Worm (Caenorhabditis elegans): ENCODE measurements around the gene math-22.
A peak's percentile ranks its signal among the peaks of the same experiment; 100 is the strongest.

The math-22 gene

DNA sequence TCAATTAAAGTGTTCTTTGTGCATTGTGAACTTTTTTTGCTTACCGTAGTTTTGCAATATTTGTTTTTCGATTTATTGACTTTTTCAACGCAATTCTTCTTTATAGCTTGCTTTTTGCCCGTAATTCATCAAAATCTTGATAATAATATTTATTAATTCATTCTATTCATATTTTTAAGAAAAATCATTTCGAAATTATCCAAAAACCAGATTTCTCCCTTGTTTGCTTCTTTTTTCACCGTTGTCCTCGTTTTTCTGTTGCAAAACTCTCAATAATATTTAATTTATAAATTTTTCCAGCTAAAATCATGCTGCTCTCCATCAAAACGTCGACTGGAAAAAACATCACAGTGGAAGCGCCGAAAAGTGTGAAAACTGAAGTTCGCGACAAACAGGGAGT is 19.3 kb downstream of the math-22 start, which contains the start of gene F52C6.3:
Gene F52C6.3 (plus strand): TSS at position 301 of the 400 bp plus-strand sequence.
- TF ChIP-seq mdl-1 (tag; optimal IDR thresholded peaks at IDR 0.05) (no peak), fkh-2 (tag; optimal IDR thresholded peaks at IDR 0.05) (no peak), nfya-1 (tag; optimal IDR thresholded peaks at IDR 0.05; ENCODE audit: insufficient read depth) (no peak)

- TF ChIP-seq snpc-4 (tag; optimal IDR thresholded peaks at IDR 0.05) (no peak), zag-1 (tag; optimal IDR thresholded peaks at IDR 0.05) (no peak)
Measured at ce11 chrII:1926162-1926561, 21.0 kb downstream of the math-22 start, which contains the start of gene F52C6.2. Gene F52C6.2 (plus strand): TSS chrII:1926462.

DNA sequence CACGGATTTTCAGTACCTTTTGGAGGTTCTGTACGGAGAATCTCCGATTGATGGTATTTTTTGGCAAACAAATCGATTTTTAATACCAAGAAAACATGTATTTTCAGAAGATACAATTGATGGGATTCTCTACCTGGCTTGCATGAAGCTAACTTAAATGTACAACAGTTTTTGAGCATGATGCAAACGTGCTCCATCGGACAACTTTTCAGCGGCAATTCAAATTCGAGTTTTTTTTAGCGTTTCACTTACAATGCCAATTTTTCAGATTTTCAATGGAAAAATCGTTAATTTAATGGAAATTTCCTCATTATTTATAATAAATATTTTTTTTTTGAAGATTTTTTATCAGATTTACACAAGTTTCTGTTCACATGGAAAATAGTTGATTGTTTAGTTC is 23.4 kb downstream of the math-22 start:
- TF ChIP-seq ztf-11 (tag; optimal IDR thresholded peaks at IDR 0.05) = no peak
- TF ChIP-seq pha-4 (tag; optimal IDR thresholded peaks at IDR 0.05) = no peak
- no peak for TF ChIP-seq daf-12 (tag; optimal IDR thresholded peaks at IDR 0.05)
- no peak for TF ChIP-seq zag-1 (tag; optimal IDR thresholded peaks at IDR 0.05)
- no peak for TF ChIP-seq nhr-11 (tag; optimal IDR thresholded peaks at IDR 0.05)
- no peak for TF ChIP-seq lin-15B (tag; optimal IDR thresholded peaks at IDR 0.05)
- TF ChIP-seq nhr-77 (tag; optimal IDR thresholded peaks at IDR 0.05) = no peak
- no peak for TF ChIP-seq ceh-9 (tag; optimal IDR thresholded peaks at IDR 0.05)
- TF ChIP-seq R02D3.7 (tag; optimal IDR thresholded peaks at IDR 0.05) = no peak
- no peak for TF ChIP-seq egl-27 (tag; optimal IDR thresholded peaks at IDR 0.05)
- TF ChIP-seq lin-39 (tag; optimal IDR thresholded peaks at IDR 0.05) = no peak
- TF ChIP-seq nhr-43 (tag; optimal IDR thresholded peaks at IDR 0.05; ENCODE audit: poor library complexity, severe bottlenecking) = no peak
- no peak for TF ChIP-seq jun-1 (tag; optimal IDR thresholded peaks at IDR 0.05)
- no peak for TF ChIP-seq hmg-11 (tag; optimal IDR thresholded peaks at IDR 0.05)
- TF ChIP-seq ZK546.5 (tag; optimal IDR thresholded peaks at IDR 0.05) = no peak
- no peak for TF ChIP-seq snpc-4 (tag; optimal IDR thresholded peaks at IDR 0.05)
- no peak for TF ChIP-seq pqm-1 (tag; optimal IDR thresholded peaks at IDR 0.05)
- no peak for TF ChIP-seq eor-1 (tag; optimal IDR thresholded peaks at IDR 0.05)
- no peak for TF ChIP-seq lsy-12 (tag; optimal IDR thresholded peaks at IDR 0.05)

ce11 chrII:1939652-1940051 is 34.4 kb downstream of the math-22 start, which contains the start of gene ZK250.13:
Gene ZK250.13 (minus strand): TSS chrII:1939752.
- TF ChIP-seq elt-3 (tag; optimal IDR thresholded peaks at IDR 0.05) (no peak), elt-2 (tag; optimal IDR thresholded peaks at IDR 0.05) (peak; percentile 65)

DNA sequence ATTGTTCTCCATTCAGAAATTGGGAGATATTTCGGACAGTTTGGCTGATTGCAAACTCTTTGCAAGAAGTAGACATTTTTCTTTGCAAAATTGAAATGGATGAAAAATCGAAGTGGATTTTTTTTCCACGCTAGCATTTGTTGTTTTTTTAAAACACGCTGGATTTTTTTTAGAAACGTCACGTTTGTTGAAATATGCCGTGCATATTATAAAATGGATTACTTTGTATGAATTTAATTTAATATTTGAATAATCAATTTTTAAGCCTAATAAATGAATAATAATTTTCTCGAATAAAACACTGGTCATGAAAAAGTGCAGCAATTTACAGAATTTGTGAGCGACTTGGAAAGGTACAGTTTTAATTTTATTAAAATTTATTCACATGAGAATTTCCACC is 39.9 kb downstream of the math-22 start, which contains the start of gene ZK250.14:
Gene ZK250.14 (minus strand): TSS at position 101 of the 400 bp plus-strand sequence.
- no peak for TF ChIP-seq nhr-12 (tag; optimal IDR thresholded peaks at IDR 0.05)
- no peak for TF ChIP-seq pha-4 (tag; optimal IDR thresholded peaks at IDR 0.05)
- no peak for TF ChIP-seq skn-1 (tag; optimal IDR thresholded peaks at IDR 0.05)
- no peak for TF ChIP-seq egl-5 (tag; optimal IDR thresholded peaks at IDR 0.05)
- no peak for TF ChIP-seq tbx-2 (tag; optimal IDR thresholded peaks at IDR 0.05)
- no peak for TF ChIP-seq snpc-4 (tag; optimal IDR thresholded peaks at IDR 0.05)
- TF ChIP-seq fos-1 (tag; optimal IDR thresholded peaks at IDR 0.05) = no peak
- TF ChIP-seq elt-2 (tag; optimal IDR thresholded peaks at IDR 0.05) = no peak
- no peak for TF ChIP-seq daf-12 (tag; optimal IDR thresholded peaks at IDR 0.05)
- no peak for TF ChIP-seq lin-15B (tag; optimal IDR thresholded peaks at IDR 0.05)
- TF ChIP-seq lsy-12 (tag; optimal IDR thresholded peaks at IDR 0.05) = no peak
- no peak for TF ChIP-seq ceh-82 (tag; optimal IDR thresholded peaks at IDR 0.05)
- no peak for TF ChIP-seq nfya-1 (tag; optimal IDR thresholded peaks at IDR 0.05; ENCODE audit: insufficient read depth)

DNA sequence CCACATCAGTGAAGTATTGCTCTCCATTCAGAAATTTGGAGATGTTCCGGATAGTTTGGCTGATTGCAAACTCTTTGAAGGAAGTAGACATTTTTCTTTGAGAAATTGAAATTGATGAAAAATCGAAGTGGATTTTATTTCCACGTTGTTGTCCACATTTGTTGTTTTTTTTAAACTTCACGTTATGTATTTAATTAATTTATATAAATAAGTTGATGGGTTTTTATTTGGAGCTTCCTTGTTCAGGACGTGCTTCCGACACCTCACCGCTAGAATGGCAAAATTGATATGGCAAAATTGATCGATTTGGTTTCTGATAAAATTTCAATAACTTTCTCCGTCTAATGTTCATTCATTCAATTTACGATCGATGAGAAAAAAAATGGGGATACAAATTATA is 41.2 kb downstream of the math-22 start, which contains the start of gene math-48:
Gene math-48 (minus strand): TSS at position 101 of the 400 bp plus-strand sequence.
- no peak for TF ChIP-seq mdl-1 (tag; optimal IDR thresholded peaks at IDR 0.05)
- no peak for TF ChIP-seq nhr-12 (tag; optimal IDR thresholded peaks at IDR 0.05)
- TF ChIP-seq fkh-10 (GFP tag; optimal IDR thresholded peaks at IDR 0.05) = no peak
- TF ChIP-seq nhr-25 (tag; optimal IDR thresholded peaks at IDR 0.05) = no peak
- no peak for TF ChIP-seq lin-39 (tag; optimal IDR thresholded peaks at IDR 0.05)
- no peak for TF ChIP-seq ZK546.5 (tag; optimal IDR thresholded peaks at IDR 0.05)

Measured in whole organism, L3 larva.